Worm (Caenorhabditis elegans): Measurements from ENCODE around the gene pzf-1.
"Not testable (repeated sequence)": the region's sequence is repeated elsewhere in the genome, so short reads cannot be mapped to it uniquely, and the experiment has no call there.

The pzf-1 gene

DNA sequence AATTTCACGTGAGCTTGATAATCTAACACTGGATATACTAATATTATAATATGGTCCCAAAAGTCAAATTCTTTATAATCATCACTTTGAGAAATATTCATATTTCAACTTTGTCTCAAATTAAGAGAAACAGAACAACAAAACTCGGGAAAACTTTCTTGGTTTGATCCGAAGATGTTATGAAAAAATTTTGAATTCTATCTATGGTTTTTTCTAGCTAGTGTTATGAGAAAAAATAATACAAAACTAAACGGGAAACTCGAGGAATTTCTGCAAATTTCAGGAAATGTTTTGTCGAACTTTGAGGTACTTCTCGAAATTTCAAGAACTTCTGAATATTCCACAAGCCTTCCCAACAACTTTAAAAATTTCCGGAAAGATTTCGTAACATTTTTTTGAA lies 22.7 kb upstream of the pzf-1 start, which contains the start of gene srw-59:
srw-59 (minus strand) TSS at position 101 of the 400 bp plus-strand sequence.
- TF ChIP-seq zip-5 (tag; optimal IDR thresholded peaks at IDR 0.05): no peak
- TF ChIP-seq ceh-19 (GFP tag; optimal IDR thresholded peaks at IDR 0.05): no peak
- no peak for TF ChIP-seq hlh-15 (tag; optimal IDR thresholded peaks at IDR 0.05)
- TF ChIP-seq madf-2 (tag; optimal IDR thresholded peaks at IDR 0.05): no peak
- no peak for TF ChIP-seq pat-9 (tag; optimal IDR thresholded peaks at IDR 0.05)
- TF ChIP-seq ceh-6 (GFP tag; optimal IDR thresholded peaks at IDR 0.05): no peak
- no peak for TF ChIP-seq tbx-7 (tag; optimal IDR thresholded peaks at IDR 0.05)
- TF ChIP-seq K02D7.2 (tag; optimal IDR thresholded peaks at IDR 0.05): no peak

- TF ChIP-seq ahr-1 (tag; optimal IDR thresholded peaks at IDR 0.05) (no peak), gmeb-2 (tag; optimal IDR thresholded peaks at IDR 0.05) (no peak), fkh-6 (tag; optimal IDR thresholded peaks at IDR 0.05) (no peak), ztf-16 (tag; optimal IDR thresholded peaks at IDR 0.05) (no peak)
These were observed 14.9 kb upstream of the pzf-1 start, which contains the start of gene srw-53 for ce11 chrV:15943125-15943524. Gene srw-53, plus strand, starts transcription at chrV:15943425.

DNA sequence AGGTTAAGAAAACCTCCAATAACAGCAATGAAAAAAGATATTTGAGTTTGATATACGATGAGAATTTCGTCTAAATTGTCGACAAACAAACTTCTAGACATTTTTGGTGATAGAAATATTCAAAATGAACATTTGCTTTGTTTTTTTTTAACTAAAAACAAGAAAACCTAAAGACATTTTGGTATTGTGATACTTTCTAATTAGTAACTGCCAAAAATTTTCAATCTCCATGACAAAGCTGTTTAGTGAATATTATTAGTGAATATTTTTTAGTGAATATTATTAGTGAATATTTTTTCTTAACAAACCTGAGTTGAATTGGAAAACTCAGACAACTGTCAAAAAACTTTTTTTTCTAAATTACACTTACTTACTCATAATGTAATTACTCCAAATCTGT lies 12.0 kb upstream of the pzf-1 start, which contains the start of gene srw-55:
srw-55 (minus strand) TSS at position 101 of the 400 bp plus-strand sequence.
- TF ChIP-seq ceh-24 (tag; optimal IDR thresholded peaks at IDR 0.05): no peak
- TF ChIP-seq ceh-48 (tag; optimal IDR thresholded peaks at IDR 0.05): no peak
- no peak for TF ChIP-seq elt-2 (tag; optimal IDR thresholded peaks at IDR 0.05)

DNA sequence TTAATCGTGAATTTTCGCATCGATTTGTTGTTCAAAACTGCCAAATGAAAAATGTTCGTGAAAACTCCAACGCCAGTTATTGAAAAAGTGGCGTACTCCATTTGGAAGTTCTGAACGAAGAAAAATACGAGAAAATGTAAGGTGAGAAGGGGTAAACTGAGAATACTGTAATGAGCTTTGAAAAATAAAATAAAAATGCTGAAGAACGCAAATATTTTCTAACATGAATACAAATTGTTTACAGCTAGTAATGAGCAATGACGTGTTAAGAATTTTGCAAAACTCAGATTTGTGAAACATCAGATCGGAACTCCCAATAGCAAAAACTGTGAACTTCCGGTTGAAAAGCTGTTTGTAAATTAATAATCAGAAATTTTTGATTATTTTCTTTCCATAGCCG lies 4.2 kb upstream of the pzf-1 start, which contains the start of gene srw-26:
srw-26 (minus strand) TSS at position 101 of the 400 bp plus-strand sequence.
- TF ChIP-seq pros-1 (tag; optimal IDR thresholded peaks at IDR 0.05) (no peak), fkh-10 (GFP tag; optimal IDR thresholded peaks at IDR 0.05) (no peak), zip-5 (tag; optimal IDR thresholded peaks at IDR 0.05) (no peak), ttx-3 (tag; optimal IDR thresholded peaks at IDR 0.05) (no peak), sox-4 (tag; optimal IDR thresholded peaks at IDR 0.05) (no peak), ceh-14 (tag; optimal IDR thresholded peaks at IDR 0.05) (no peak), syd-9 (tag; optimal IDR thresholded peaks at IDR 0.05) (no peak), nhr-11 (tag; optimal IDR thresholded peaks at IDR 0.05) (no peak), F13H6.1 (tag; optimal IDR thresholded peaks at IDR 0.05) (no peak), rnt-1 (tag; optimal IDR thresholded peaks at IDR 0.05) (no peak), elt-2 (tag; optimal IDR thresholded peaks at IDR 0.05) (no peak), pha-2 (tag; optimal IDR thresholded peaks at IDR 0.05) (no peak), dve-1 (tag; optimal IDR thresholded peaks at IDR 0.05) (no peak), hlh-13 (GFP tag; optimal IDR thresholded peaks at IDR 0.05) (no peak), ref-2 (tag; optimal IDR thresholded peaks at IDR 0.05) (no peak), ceh-48 (tag; optimal IDR thresholded peaks at IDR 0.05) (no peak)

- not testable (repeated sequence) for TF ChIP-seq npax-4 (tag; optimal IDR thresholded peaks at IDR 0.05); ztf-16 (tag; optimal IDR thresholded peaks at IDR 0.05); C38D4.7 (GFP tag; optimal IDR thresholded peaks at IDR 0.05)
These were observed 1.7 kb upstream of the pzf-1 start, which contains the start of gene srbc-77 for ce11 chrV:15929882-15930281. Gene srbc-77, plus strand, starts transcription at chrV:15930182.

- no peak for TF ChIP-seq dve-1 (tag; optimal IDR thresholded peaks at IDR 0.05)
- no peak for TF ChIP-seq ceh-19 (GFP tag; optimal IDR thresholded peaks at IDR 0.05)
- no peak for TF ChIP-seq ceh-24 (tag; optimal IDR thresholded peaks at IDR 0.05)
- TF ChIP-seq nhr-232 (tag; optimal IDR thresholded peaks at IDR 0.05): no peak
- TF ChIP-seq ahr-1 (tag; optimal IDR thresholded peaks at IDR 0.05): no peak
- TF ChIP-seq ceh-18 (tag; optimal IDR thresholded peaks at IDR 0.05): no peak
- no peak for TF ChIP-seq sox-2 (GFP tag; IDR thresholded peaks at IDR 0.05)
- no peak for TF ChIP-seq elt-4 (tag; optimal IDR thresholded peaks at IDR 0.05)
- no peak for TF ChIP-seq F13H6.1 (tag; optimal IDR thresholded peaks at IDR 0.05)
- TF ChIP-seq ama-1 (optimal IDR thresholded peaks at IDR 0.05): no peak
- TF ChIP-seq ceh-48 (tag; optimal IDR thresholded peaks at IDR 0.05): no peak
- TF ChIP-seq hlh-13 (GFP tag; optimal IDR thresholded peaks at IDR 0.05): no peak
- TF ChIP-seq unc-3 (GFP tag; conservative IDR thresholded peaks at IDR 0.05): no peak
- TF ChIP-seq unc-3 (tag; optimal IDR thresholded peaks at IDR 0.05): no peak
- TF ChIP-seq hlh-6 (tag; optimal IDR thresholded peaks at IDR 0.05): no peak
- no peak for TF ChIP-seq ceh-6 (GFP tag; optimal IDR thresholded peaks at IDR 0.05)
- TF ChIP-seq nhr-11 (tag; optimal IDR thresholded peaks at IDR 0.05): no peak
- TF ChIP-seq mec-3 (tag; optimal IDR thresholded peaks at IDR 0.05; ENCODE audit: borderline replicate concordance): no peak
- no peak for TF ChIP-seq pax-1 (tag; optimal IDR thresholded peaks at IDR 0.05)
- TF ChIP-seq pat-9 (tag; optimal IDR thresholded peaks at IDR 0.05): no peak
These were observed 3.9 kb downstream of the pzf-1 start, which contains the start of gene nhr-108 for ce11 chrV:15924307-15924706. Gene nhr-108, minus strand, starts transcription at chrV:15924472.

All from whole organism, late embryonic.